Worm (Caenorhabditis elegans) whole organism, L4 larva: ENCODE results near the gene mab-9.

ENCODE experiments used
- F26F4.8 ChIP-seq: fragments of 200-800 bp; sonication (Bioruptor generic); conservative IDR thresholded peaks from 2 replicates; pipeline ENCODE4 v1.3.6; 2022; ENCODE audit warnings: missing genetic modification characterization, missing compliant biosample characterization
- T26A8.4 ChIP-seq: fragments of 200-800 bp; sonication (Bioruptor generic); IDR thresholded peaks from 2 replicates; pipeline ENCODE4 v1.3.6; 2022; ENCODE audit warnings: missing genetic modification characterization, missing compliant biosample characterization
- Y75B8A.6 ChIP-seq: fragments of 200-800 bp; sonication (Bioruptor generic); IDR thresholded peaks from 2 replicates; pipeline ENCODE4 v1.3.6; 2022; ENCODE audit warnings: missing genetic modification reagents, missing genetic modification characterization, missing compliant biosample characterization
- aha-1 ChIP-seq: fragments of 150-350 bp; peaks from one replicate; lab custom pipeline; 2014; ENCODE audit warnings: missing biosample characterization, missing genetic modification characterization
- attf-4 ChIP-seq: sonication (generic microtip); optimal IDR thresholded peaks from 3 replicates; lab custom pipeline; 2017; ENCODE audit warnings: missing biosample characterization, missing genetic modification characterization
- ceh-28 ChIP-seq: fragments of 150-350 bp; optimal IDR thresholded peaks from 2 replicates; lab custom pipeline; 2014; ENCODE audit warnings: missing biosample characterization, missing genetic modification reagents, missing genetic modification characterization
- daf-12 ChIP-seq: fragments of 150-350 bp; optimal IDR thresholded peaks from 2 replicates; lab custom pipeline; 2014; ENCODE audit warnings: missing biosample characterization, missing genetic modification reagents, missing genetic modification characterization
- daf-19 ChIP-seq: fragments of 200-800 bp; sonication (Bioruptor generic); conservative IDR thresholded peaks from 2 replicates; pipeline ENCODE4 v1.3.6; 2022; ENCODE audit warnings: missing genetic modification characterization, missing compliant biosample characterization
- daf-8 ChIP-seq: fragments of 200-800 bp; sonication (Bioruptor generic); IDR thresholded peaks from 2 replicates; pipeline ENCODE4 v1.3.6; 2022; ENCODE audit warnings: missing genetic modification characterization, missing compliant biosample characterization
- lin-38 ChIP-seq: fragments of 200-800 bp; sonication (Bioruptor generic); IDR thresholded peaks from 2 replicates; pipeline ENCODE4 v1.3.6; 2022; ENCODE audit warnings: missing genetic modification reagents, missing genetic modification characterization, missing compliant biosample characterization
- lin-39 ChIP-seq: fragments of 150-350 bp; optimal IDR thresholded peaks from 2 replicates; lab custom pipeline; 2014; ENCODE audit warnings: missing biosample characterization, missing genetic modification reagents, missing genetic modification characterization
- lsy-2 ChIP-seq, 2 experiments: fragments of 150-350 bp in 1 of 2; sonication (generic microtip) in 1 of 2; optimal IDR thresholded peaks; 2 replicates each; lab custom pipeline; 2014 to 2017; ENCODE audit warnings: missing biosample characterization in 2 of 2, missing genetic modification characterization in 2 of 2
- nhr-102 ChIP-seq: sonication (generic microtip); optimal IDR thresholded peaks from 2 replicates; lab custom pipeline; 2016; ENCODE audit warnings: mild to moderate bottlenecking, missing genetic modification characterization, moderate library complexity, missing compliant biosample characterization
- nhr-111 ChIP-seq: fragments of 200-800 bp; sonication (Bioruptor generic); optimal IDR thresholded peaks from 2 replicates; lab custom pipeline; 2018; ENCODE audit warnings: mild to moderate bottlenecking, missing genetic modification characterization, missing compliant biosample characterization
- php-3 ChIP-seq: fragments of 200-800 bp; sonication (Bioruptor generic); IDR thresholded peaks from 2 replicates; pipeline ENCODE4 v1.3.6; 2022; ENCODE audit warnings: missing genetic modification reagents, missing genetic modification characterization, missing compliant biosample characterization
- saeg-2 ChIP-seq: fragments of 200-800 bp; sonication (Bioruptor generic); IDR thresholded peaks from 2 replicates; pipeline ENCODE4 v1.3.6; 2022; ENCODE audit warnings: missing genetic modification reagents, missing genetic modification characterization, missing compliant biosample characterization
- set-16 ChIP-seq: fragments of 200-800 bp; sonication (Bioruptor generic); IDR thresholded peaks from 2 replicates; pipeline ENCODE4 v1.3.6; 2022; ENCODE audit warnings: missing genetic modification reagents, missing genetic modification characterization, missing compliant biosample characterization
- snpc-4 ChIP-seq: fragments of 150-350 bp; optimal IDR thresholded peaks from 2 replicates; lab custom pipeline; 2014; ENCODE audit warnings: missing biosample characterization, missing genetic modification characterization
- unc-130 ChIP-seq: sonication (generic microtip); optimal IDR thresholded peaks from 2 replicates; lab custom pipeline; 2016; ENCODE audit warnings: missing genetic modification reagents, missing genetic modification characterization, missing compliant biosample characterization
- unc-39 ChIP-seq: sonication (generic microtip); optimal IDR thresholded peaks from 2 replicates; lab custom pipeline; 2017; ENCODE audit warnings: missing biosample characterization, missing genetic modification characterization
- unc-62 ChIP-seq, 3 experiments: fragments of 150-350 bp in 1 of 3; sonication (generic microtip); optimal IDR thresholded peaks in 2 of 3; peaks in 1 of 3; 1 replicate in 1 of 3; 2 replicates in 2 of 3; lab custom pipeline; 2014 to 2017; ENCODE audit warnings: missing biosample characterization in 3 of 3, missing genetic modification characterization in 3 of 3, missing genetic modification reagents in 3 of 3, missing genotype in 1 of 3

Gene mab-9

ce11 chrII:551245-551904 is 35.6 kb downstream of the mab-9 start, which contains the start of gene lips-7:
TSS of gene lips-7 (plus strand) at chrII:551854.
- TF ChIP-seq unc-62 (GFP tag; optimal IDR thresholded peaks at IDR 0.05 in 1 of 2; lab: Kevin White, UChicago) (peak in 1 of 2 experiments; percentile 84), unc-62 (tag; optimal IDR thresholded peaks at IDR 0.05; lab: Kevin White, UChicago) (no peak), set-16 (peak; percentile 74), snpc-4 (tag; lab: Kevin White, UChicago) (no peak), F26F4.8 (GFP tag; lab: Robert Waterston, UW) (0 out of 2 replicates have a peak, but pooled peaks have one; percentile 44), nhr-111 (peak; percentile 23), aha-1 (tag; lab: Kevin White, UChicago) (peak; percentile 20), daf-12 (tag; lab: Kevin White, UChicago) (no peak), unc-39 (tag; lab: Kevin White, UChicago) (no peak)

ce11 chrII:555371-555770 is 39.5 kb downstream of the mab-9 start:
- TF ChIP-seq lsy-2 (tag; optimal IDR thresholded peaks at IDR 0.05; lab: Kevin White, UChicago) (peak in 1 of 2 experiments; percentile 25), saeg-2 (GFP tag; lab: Robert Waterston, UW) (no peak), daf-12 (tag; lab: Kevin White, UChicago) (no peak), lin-38 (GFP tag; lab: Robert Waterston, UW) (no peak), unc-130 (GFP tag; lab: Kevin White, UChicago) (no peak), Y75B8A.6 (no peak), ceh-28 (tag; lab: Kevin White, UChicago) (peak; percentile 34), daf-8 (GFP tag; lab: Robert Waterston, UW) (no peak), T26A8.4 (0 out of 2 replicates have a peak, but pooled peaks have one; percentile 8), daf-19 (GFP tag; lab: Robert Waterston, UW) (no peak)

- TF ChIP-seq aha-1 (tag; lab: Kevin White, UChicago) (no peak), unc-62 (GFP tag; optimal IDR thresholded peaks at IDR 0.05 in 1 of 2; lab: Kevin White, UChicago) (peak in 1 of 2 experiments; percentile 6), unc-62 (tag; optimal IDR thresholded peaks at IDR 0.05; lab: Kevin White, UChicago) (no peak)
Measured at ce11 chrII:556185-556584, 40.4 kb downstream of the mab-9 start, which contains the start of the genes C09E8.1 and C09E8.6. TSS of gene C09E8.1 (plus strand) at chrII:556485. TSS of gene C09E8.6 (plus strand) at chrII:556497.

- no peak for TF ChIP-seq attf-4
- TF ChIP-seq nhr-102: peak; percentile 10
- TF ChIP-seq lin-39 (tag; lab: Kevin White, UChicago): no peak
- TF ChIP-seq php-3 (GFP tag; lab: Robert Waterston, UW): no peak
Measured at ce11 chrII:568776-569175, 53.0 kb downstream of the mab-9 start, which contains the start of gene W08F4.5. TSS of gene W08F4.5 (minus strand) at chrII:568876.
